Worm (Caenorhabditis elegans) whole organism, L4 larva: ENCODE data around the gene scl-2.

Source experiments
- lin-13 ChIP-seq: fragments of 150-350 bp; optimal IDR thresholded peaks from 2 replicates; lab custom pipeline; 2014; ENCODE audit warnings: missing biosample characterization, missing genetic modification reagents, missing genetic modification characterization
- nhr-10 ChIP-seq: fragments of 150-350 bp; optimal IDR thresholded peaks from 2 replicates; lab custom pipeline; 2014; ENCODE audit warnings: missing biosample characterization, missing genetic modification characterization

- TF ChIP-seq lin-13 = no peak
- TF ChIP-seq nhr-10 (tag; lab: Kevin White, UChicago) = no peak
These were observed 6.2 kb downstream of the scl-2 start, which contains the start of gene scl-5 for ce11 chrIV:13063714-13064113.
